Fruit fly (Drosophila melanogaster): ENCODE data around the gene SdicC.

Gene SdicC

dm6 chrX:20169898-20170297 lies 47.2 kb downstream of the SdicC start, which contains the start of the genes CG9581 and CG9578:
TSS of gene CG9581 (minus strand) at chrX:20169981.
TSS of gene CG9578 (plus strand) at chrX:20170222.
- TF ChIP-seq EcR (GFP tag; optimal IDR thresholded peaks at IDR 0.05): no peak
- no peak for TF ChIP-seq pan (optimal IDR thresholded peaks at IDR 0.05)
- no peak for TF ChIP-seq psq (optimal IDR thresholded peaks at IDR 0.05)
- no peak for TF ChIP-seq CG8478 (optimal IDR thresholded peaks at IDR 0.05)
- no peak for TF ChIP-seq usp (GFP tag; optimal IDR thresholded peaks at IDR 0.05)
- TF ChIP-seq Dll (optimal IDR thresholded peaks at IDR 0.05): no peak

- TF ChIP-seq pan (optimal IDR thresholded peaks at IDR 0.05) (no peak), CG8478 (optimal IDR thresholded peaks at IDR 0.05) (no peak), usp (GFP tag; optimal IDR thresholded peaks at IDR 0.05) (no peak), psq (optimal IDR thresholded peaks at IDR 0.05) (no peak), Dll (optimal IDR thresholded peaks at IDR 0.05) (no peak), EcR (GFP tag; optimal IDR thresholded peaks at IDR 0.05) (no peak)
Measured at dm6 chrX:20166484-20167038, 50.5 kb downstream of the SdicC start, which contains the start of gene CG9577. TSS of gene CG9577 (plus strand) at chrX:20166673.

- TF ChIP-seq psq (optimal IDR thresholded peaks at IDR 0.05) (no peak), Dll (optimal IDR thresholded peaks at IDR 0.05) (no peak), EcR (GFP tag; optimal IDR thresholded peaks at IDR 0.05) (no peak), CG8478 (optimal IDR thresholded peaks at IDR 0.05) (no peak), usp (GFP tag; optimal IDR thresholded peaks at IDR 0.05) (no peak), pan (optimal IDR thresholded peaks at IDR 0.05) (no peak)
Measured at dm6 chrX:20165773-20166412, 51.2 kb downstream of the SdicC start, which contains the start of gene Phf7. TSS of gene Phf7 (minus strand) at chrX:20165830.
